Worm (Caenorhabditis elegans) whole organism, L3 larva: ENCODE results near the gene F19C7.3.

Experiments
- egl-27 ChIP-seq: sonication (generic microtip); optimal IDR thresholded peaks from 4 replicates; lab custom pipeline; 2017; ENCODE audit warnings: missing biosample characterization, missing genetic modification reagents, missing genetic modification characterization
- elt-1 ChIP-seq: fragments of 150-350 bp; optimal IDR thresholded peaks from 2 replicates; lab custom pipeline; 2014; ENCODE audit warnings: missing biosample characterization, missing genetic modification characterization
- mdl-1 ChIP-seq: fragments of 150-350 bp; optimal IDR thresholded peaks from 2 replicates; lab custom pipeline; 2014; ENCODE audit warnings: missing biosample characterization, missing genetic modification characterization
- nhr-67 ChIP-seq: fragments of 150-350 bp; optimal IDR thresholded peaks from 2 replicates; lab custom pipeline; 2014; ENCODE audit warnings: missing biosample characterization, missing genetic modification characterization
- pha-4 ChIP-seq: fragments of 150-350 bp; optimal IDR thresholded peaks from 2 replicates; lab custom pipeline; 2014; ENCODE audit warnings: missing biosample characterization, missing genetic modification reagents, missing genetic modification characterization
- snpc-4 ChIP-seq: fragments of 150-350 bp; optimal IDR thresholded peaks from 2 replicates; lab custom pipeline; 2014; ENCODE audit warnings: missing biosample characterization, missing genetic modification characterization
- tbx-2 ChIP-seq: sonication (generic microtip); optimal IDR thresholded peaks from 2 replicates; lab custom pipeline; 2016; ENCODE audit warnings: mild to moderate bottlenecking, missing genetic modification characterization, missing compliant biosample characterization

DNA sequence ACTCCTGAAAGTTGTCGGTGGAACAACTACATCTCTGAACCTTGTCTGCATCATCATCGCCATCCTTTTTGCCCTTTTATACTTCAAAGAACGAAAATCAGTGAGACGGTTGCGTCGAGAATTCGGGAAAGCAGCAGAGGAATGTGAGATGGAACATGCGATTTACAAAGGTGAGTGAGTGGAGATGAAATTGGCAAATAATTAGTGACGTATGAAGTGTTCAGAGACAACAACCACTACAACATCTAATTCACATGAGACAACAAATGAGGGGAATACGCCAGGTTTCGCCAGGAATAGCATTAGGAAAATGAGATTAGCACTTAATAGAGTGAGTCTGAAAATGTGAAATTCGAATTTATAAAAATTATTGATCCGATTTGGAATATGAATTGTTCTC lies 32.4 kb upstream of the F19C7.3 start:
- TF ChIP-seq pha-4 (tag; lab: Kevin White, UChicago) (no peak), egl-27 (no peak), snpc-4 (tag; lab: Kevin White, UChicago) (no peak), nhr-67 (tag; lab: Kevin White, UChicago) (no peak), mdl-1 (no peak), elt-1 (tag; lab: Kevin White, UChicago) (no peak), tbx-2 (tag; lab: Kevin White, UChicago) (no peak)
